Fruit fly (Drosophila melanogaster) whole organism, adult: ENCODE measurements around the gene lectin-21Cb.

Experiments used
- CG11617 ChIP-seq: fragments of 200-800 bp; sonication (Bioruptor generic); optimal IDR thresholded peaks from 2 replicates; lab custom pipeline; 2017; ENCODE audit warnings: mild to moderate bottlenecking, missing biosample characterization, missing genetic modification reagents, missing genetic modification characterization
- CG14711 ChIP-seq: fragments of 200-800 bp; sonication (Bioruptor generic); optimal IDR thresholded peaks from 2 replicates; lab custom pipeline; 2018; ENCODE audit warnings: missing biosample characterization, mild to moderate bottlenecking, missing genetic modification characterization, moderate library complexity
- CG1620 ChIP-seq: fragments of 200-800 bp; sonication (Bioruptor generic); optimal IDR thresholded peaks from 2 replicates; lab custom pipeline; 2016; ENCODE audit warnings: missing biosample characterization, missing genetic modification characterization
- CG7101 ChIP-seq: fragments of 200-800 bp; sonication (Bioruptor generic); optimal IDR thresholded peaks from 2 replicates; lab custom pipeline; 2018; ENCODE audit warnings: missing biosample characterization, mild to moderate bottlenecking, missing genetic modification characterization, moderate library complexity
- Mnt ChIP-seq: fragments of 200-800 bp; sonication (Bioruptor generic); optimal IDR thresholded peaks from 2 replicates; lab custom pipeline; 2016; ENCODE audit warnings: missing biosample characterization, mild to moderate bottlenecking, missing genetic modification characterization
- bab1 ChIP-seq: fragments of 200-800 bp; sonication (Bioruptor generic); optimal IDR thresholded peaks from 3 replicates; lab custom pipeline; 2019; ENCODE audit warnings: missing biosample characterization, mild to moderate bottlenecking, missing genetic modification characterization, moderate library complexity
- cic ChIP-seq: fragments of 200-800 bp; sonication (Bioruptor generic); optimal IDR thresholded peaks from 2 replicates; lab custom pipeline; 2017; ENCODE audit warnings: missing biosample characterization, mild to moderate bottlenecking, missing genetic modification characterization, moderate library complexity
- cnc ChIP-seq, 2 experiments: fragments of >200 bp; optimal IDR thresholded peaks; 2 replicates each; lab custom pipeline; 2017
- kay ChIP-seq: fragments of 200-800 bp; sonication (Bioruptor generic); peaks from one replicate; lab custom pipeline; 2016; ENCODE audit warnings: missing biosample characterization, missing genetic modification characterization, borderline replicate concordance
- ovo ChIP-seq: fragments of 200-800 bp; sonication (Bioruptor generic); optimal IDR thresholded peaks from 2 replicates; lab custom pipeline; 2016; ENCODE audit warnings: missing biosample characterization, missing genetic modification characterization
- pad ChIP-seq: fragments of 200-800 bp; sonication (Bioruptor generic); optimal IDR thresholded peaks from 3 replicates; lab custom pipeline; 2017; ENCODE audit warnings: missing biosample characterization, missing genetic modification characterization, mild to moderate bottlenecking, moderate library complexity, missing genetic modification reagents
- tj ChIP-seq: fragments of 200-800 bp; sonication (Bioruptor generic); optimal IDR thresholded peaks from 3 replicates; lab custom pipeline; 2017; ENCODE audit warnings: missing biosample characterization, mild to moderate bottlenecking, missing genetic modification characterization, moderate library complexity

DNA sequence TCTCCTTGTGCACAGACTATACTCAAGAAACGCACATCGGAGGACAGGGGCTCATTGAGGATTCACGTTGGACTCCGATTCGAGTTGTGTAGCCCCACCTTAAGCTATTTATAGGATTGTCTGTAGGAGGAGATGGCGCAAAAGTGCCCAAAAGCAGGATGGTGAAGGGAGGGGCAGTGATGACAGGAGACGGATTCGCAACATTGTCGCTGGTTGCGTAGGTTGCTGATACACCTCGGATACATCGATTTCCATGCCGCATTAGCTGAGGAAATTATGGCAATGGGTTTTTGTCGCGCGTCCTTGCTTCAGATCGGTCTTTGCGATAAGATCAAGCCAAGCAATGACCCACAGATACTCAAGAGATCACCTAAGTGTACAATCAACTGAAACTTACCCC lies 26.6 kb upstream of the lectin-21Cb start:
- TF ChIP-seq bab1 (no peak), kay (GFP tag; lab: Kevin White, UChicago) (no peak), cnc (optimal IDR thresholded peaks at IDR 0.05; lab: Kevin White, UChicago) (no peak), Mnt (GFP tag; lab: Kevin White, UChicago) (no peak), tj (GFP tag; lab: Kevin White, UChicago) (no peak), pad (GFP tag; lab: Kevin White, UChicago) (no peak), CG14711 (no peak), ovo (no peak), CG11617 (GFP tag; lab: Kevin White, UChicago) (no peak), CG7101 (tag; lab: Kevin White, UChicago) (no peak), cic (GFP tag; lab: Kevin White, UChicago) (no peak), CG1620 (GFP tag; lab: Kevin White, UChicago) (no peak)
